Worm (Caenorhabditis elegans): ENCODE data around the gene K09H11.11.
"Not testable (repeated sequence)": the region's sequence is repeated elsewhere in the genome, so short reads cannot be mapped to it uniquely, and the experiment has no call there.

The K09H11.11 gene

DNA sequence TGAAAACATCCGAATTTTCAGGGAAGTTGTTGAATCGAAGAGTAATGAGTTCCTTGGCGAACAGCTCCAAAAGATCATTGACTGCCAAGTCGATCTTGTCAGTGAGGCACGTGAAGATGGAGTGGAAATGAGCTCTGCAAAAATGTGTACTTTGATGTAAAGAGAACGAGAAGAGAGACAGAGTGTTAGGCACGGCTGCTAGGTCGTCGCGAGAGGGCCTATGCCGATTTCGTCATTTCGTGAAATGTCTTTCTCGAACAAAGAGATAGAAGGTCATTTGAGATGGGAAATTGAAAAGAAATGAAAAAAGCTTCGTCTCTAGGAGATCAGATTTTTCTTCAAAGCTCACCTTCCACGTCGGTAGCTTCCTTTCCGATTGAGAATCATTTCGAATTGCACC, 24.9 kb upstream of the K09H11.11 start (continued):
- TF ChIP-seq lsy-2 (tag; optimal IDR thresholded peaks at IDR 0.05) = peak in 1 of 2 experiments; percentile 18
- no peak for TF ChIP-seq pha-4 (GFP tag; IDR thresholded peaks at IDR 0.05)
- no peak for TF ChIP-seq pha-4 (tag; optimal IDR thresholded peaks at IDR 0.05)
- no peak for TF ChIP-seq mxl-2 (GFP tag; conservative IDR thresholded peaks at IDR 0.05)
- TF ChIP-seq pqm-1 (tag; optimal IDR thresholded peaks at IDR 0.05) = no peak
- TF ChIP-seq hlh-30 (tag; optimal IDR thresholded peaks at IDR 0.05; ENCODE audit: insufficient read depth) = peak; percentile 10
- TF ChIP-seq ama-1 (optimal IDR thresholded peaks at IDR 0.05) = no peak
- TF ChIP-seq skn-1 (tag; optimal IDR thresholded peaks at IDR 0.05) = no peak
- no peak for TF ChIP-seq nhr-76 (tag; optimal IDR thresholded peaks at IDR 0.05)
- TF ChIP-seq hmg-1.1 (GFP tag; IDR thresholded peaks at IDR 0.05) = 0 out of 2 replicates have a peak, but pooled peaks have one; percentile 13
- TF ChIP-seq nhr-237 (tag; optimal IDR thresholded peaks at IDR 0.05) = no peak
- no peak for TF ChIP-seq snpc-4 (tag; optimal IDR thresholded peaks at IDR 0.05)
- peak; percentile 37 for TF ChIP-seq spr-3 (GFP tag; optimal IDR thresholded peaks at IDR 0.05)
- TF ChIP-seq nhr-111 (GFP tag; optimal IDR thresholded peaks at IDR 0.05) = no peak
- no peak for TF ChIP-seq nhr-10 (tag; optimal IDR thresholded peaks at IDR 0.05)
- no peak for TF ChIP-seq nhr-77 (tag; optimal IDR thresholded peaks at IDR 0.05)
- no peak for TF ChIP-seq nhr-25 (tag; optimal IDR thresholded peaks at IDR 0.05; ENCODE audit: borderline replicate concordance, insufficient read depth)
- TF ChIP-seq dmd-9 (GFP tag; IDR thresholded peaks at IDR 0.05) = no peak
- no peak for TF ChIP-seq nhr-6 (tag; optimal IDR thresholded peaks at IDR 0.05)
- TF ChIP-seq mxl-3 (GFP tag; optimal IDR thresholded peaks at IDR 0.05) = peak; percentile 26
- TF ChIP-seq daf-12 (tag; optimal IDR thresholded peaks at IDR 0.05) = no peak
- no peak for TF ChIP-seq dmd-8 (GFP tag; IDR thresholded peaks at IDR 0.05)
- peak; percentile 52 for TF ChIP-seq aha-1 (tag)
- peak; percentile 28 for TF ChIP-seq hlh-11 (tag; optimal IDR thresholded peaks at IDR 0.05)
- no peak for TF ChIP-seq egl-43 (GFP tag; IDR thresholded peaks at IDR 0.05)
- no peak for TF ChIP-seq unc-39 (tag; optimal IDR thresholded peaks at IDR 0.05)
- no peak for TF ChIP-seq zfp-2 (tag; optimal IDR thresholded peaks at IDR 0.05)
- TF ChIP-seq set-16 (GFP tag; IDR thresholded peaks at IDR 0.05) = no peak
- no peak for TF ChIP-seq tra-1 (GFP tag; IDR thresholded peaks at IDR 0.05)
- TF ChIP-seq nhr-11 (tag; optimal IDR thresholded peaks at IDR 0.05) = peak; percentile 42
- no peak for TF ChIP-seq ceh-20 (GFP tag; IDR thresholded peaks at IDR 0.05)
- TF ChIP-seq aly-2 (tag; optimal IDR thresholded peaks at IDR 0.05) = no peak
- no peak for TF ChIP-seq T26A8.4 (GFP tag; IDR thresholded peaks at IDR 0.05)
- no peak for TF ChIP-seq lin-15B (tag; optimal IDR thresholded peaks at IDR 0.05)
- TF ChIP-seq mep-1 (tag; optimal IDR thresholded peaks at IDR 0.05) = peak; percentile 18

DNA sequence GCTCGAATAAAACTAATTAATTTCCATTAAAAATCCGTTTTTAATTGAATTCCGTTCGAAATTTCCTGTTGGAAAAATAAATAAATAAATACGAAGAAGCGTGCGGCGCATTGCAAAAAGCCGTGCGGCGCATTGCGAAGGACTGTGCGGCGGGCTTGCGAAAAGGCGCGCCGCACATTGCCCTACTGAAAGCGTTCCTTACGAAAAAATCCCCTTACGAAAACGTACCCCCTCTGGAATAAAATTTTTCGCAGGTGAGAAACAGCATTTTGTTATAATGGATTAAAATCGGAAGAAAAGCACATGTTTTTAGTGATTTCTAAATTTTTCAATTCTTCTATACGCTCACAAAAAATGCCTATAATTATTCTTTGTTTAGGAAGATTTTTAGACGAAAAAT, 23.2 kb upstream of the K09H11.11 start:
- TF ChIP-seq Y48G9A.11 (GFP tag; IDR thresholded peaks at IDR 0.05) = 0 out of 2 replicates have a peak, but pooled peaks have one; percentile 10
- peak; percentile 68; the same call in 1 of the 2 replicates for TF ChIP-seq egl-43 (GFP tag; IDR thresholded peaks at IDR 0.05)
- TF ChIP-seq pha-4 (GFP tag; IDR thresholded peaks at IDR 0.05) = peak; percentile 67
- TF ChIP-seq pha-4 (tag; optimal IDR thresholded peaks at IDR 0.05) = not testable (repeated sequence)
- TF ChIP-seq mdt-29 (GFP tag; IDR thresholded peaks at IDR 0.05) = 0 out of 2 replicates have a peak, but pooled peaks have one; percentile 46
- TF ChIP-seq hmg-1.1 (GFP tag; IDR thresholded peaks at IDR 0.05) = peak; percentile 70
- TF ChIP-seq php-3 (GFP tag; IDR thresholded peaks at IDR 0.05) = peak; percentile 51; the same call in 1 of the 2 replicates
- 0 out of 2 replicates have a peak, but pooled peaks have one; percentile 33 for TF ChIP-seq vab-7 (GFP tag; IDR thresholded peaks at IDR 0.05)
- peak; percentile 85 for TF ChIP-seq lin-38 (GFP tag; IDR thresholded peaks at IDR 0.05)
- peak; percentile 55; the same call in 1 of the 2 replicates for TF ChIP-seq set-16 (GFP tag; IDR thresholded peaks at IDR 0.05)
- TF ChIP-seq ctbp-1 (GFP tag; IDR thresholded peaks at IDR 0.05) = peak; percentile 44; the same call in 1 of the 2 replicates
- TF ChIP-seq ceh-44 (GFP tag; IDR thresholded peaks at IDR 0.05) = 0 out of 2 replicates have a peak, but pooled peaks have one; percentile 34
- 0 out of 2 replicates have a peak, but pooled peaks have one; percentile 18 for TF ChIP-seq nhr-42 (GFP tag; IDR thresholded peaks at IDR 0.05)
- TF ChIP-seq D1046.2 (GFP tag; IDR thresholded peaks at IDR 0.05) = 0 out of 2 replicates have a peak, but pooled peaks have one; percentile 11
- TF ChIP-seq T26A8.4 (GFP tag; IDR thresholded peaks at IDR 0.05) = peak; percentile 86
- TF ChIP-seq dmd-6 (GFP tag; IDR thresholded peaks at IDR 0.05) = peak; percentile 29; the same call in 1 of the 2 replicates
